Worm (Caenorhabditis elegans): Measurements from ENCODE around the gene F32A11.1.

Gene F32A11.1

DNA sequence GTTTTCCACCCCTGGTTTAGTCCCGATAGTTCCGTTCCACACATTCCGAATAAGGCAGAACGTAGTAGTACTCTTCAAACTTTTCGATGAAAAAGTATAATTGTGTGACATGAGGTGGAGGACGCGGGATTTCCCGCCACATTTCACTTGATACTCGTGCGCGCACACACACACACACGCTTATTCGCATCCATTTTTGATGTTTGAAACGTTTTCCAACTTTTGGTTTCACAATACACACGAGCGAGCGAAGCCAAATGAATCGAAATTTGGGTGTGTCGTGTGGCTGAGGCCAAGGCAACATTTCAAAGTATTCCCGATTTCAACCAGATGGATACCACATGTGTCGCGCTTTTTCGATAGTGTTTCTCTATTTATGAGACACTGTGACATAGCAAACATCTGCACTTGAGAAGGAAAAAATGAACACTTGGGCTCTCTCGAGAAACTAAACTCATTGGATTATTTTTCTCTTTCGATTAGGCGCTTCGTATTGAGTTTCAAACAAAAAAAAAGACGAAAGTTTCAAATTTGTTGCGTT is 36.5 kb downstream of the F32A11.1 start:
- TF ChIP-seq unc-3 (GFP tag; conservative IDR thresholded peaks at IDR 0.05): no peak
- no peak for TF ChIP-seq unc-3 (tag; optimal IDR thresholded peaks at IDR 0.05)
- no peak for TF ChIP-seq T23F11.4 (GFP tag; optimal IDR thresholded peaks at IDR 0.05)
- TF ChIP-seq ceh-34 (tag; optimal IDR thresholded peaks at IDR 0.05): no peak
- TF ChIP-seq ttx-3 (tag; optimal IDR thresholded peaks at IDR 0.05): no peak
- TF ChIP-seq elt-4 (tag; optimal IDR thresholded peaks at IDR 0.05): no peak
- no peak for TF ChIP-seq che-1 (tag; optimal IDR thresholded peaks at IDR 0.05)
- peak; percentile 57 for TF ChIP-seq hlh-8 (tag; optimal IDR thresholded peaks at IDR 0.05)
- TF ChIP-seq C08G9.2 (tag; optimal IDR thresholded peaks at IDR 0.05): no peak
- no peak for TF ChIP-seq fax-1 (tag; optimal IDR thresholded peaks at IDR 0.05)
- no peak for TF ChIP-seq unc-55 (GFP tag; optimal IDR thresholded peaks at IDR 0.05)
- TF ChIP-seq ceh-19 (GFP tag; optimal IDR thresholded peaks at IDR 0.05): peak; percentile 10
- no peak for TF ChIP-seq lim-6 (tag; optimal IDR thresholded peaks at IDR 0.05)
- no peak for TF ChIP-seq hlh-30 (tag; optimal IDR thresholded peaks at IDR 0.05; ENCODE audit: insufficient read depth)
- TF ChIP-seq fkh-6 (tag; optimal IDR thresholded peaks at IDR 0.05): no peak
- no peak for TF ChIP-seq ztf-16 (tag; optimal IDR thresholded peaks at IDR 0.05)
- TF ChIP-seq hlh-6 (tag; optimal IDR thresholded peaks at IDR 0.05): no peak

DNA sequence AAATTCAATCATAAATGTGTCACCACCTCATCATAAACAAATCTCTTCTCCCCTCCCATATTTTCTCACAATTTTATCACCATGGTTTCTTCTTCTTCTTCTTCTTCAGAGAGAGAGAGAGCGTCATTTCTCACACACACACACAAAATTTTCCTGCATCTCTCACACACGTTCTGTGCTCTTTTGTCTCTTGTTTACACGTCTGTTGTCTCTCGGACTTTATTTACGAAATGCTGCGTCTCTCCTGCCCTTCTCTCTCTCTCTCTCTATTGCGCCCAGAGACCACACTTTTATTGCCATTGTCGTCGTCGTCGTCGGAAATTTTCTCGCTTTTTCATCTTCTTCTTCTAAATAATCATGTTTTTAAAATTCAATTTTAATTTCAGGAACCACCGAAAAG is 38.0 kb downstream of the F32A11.1 start, which contains the start of gene lec-1:
lec-1 (plus strand) TSS at position 387 of the 400 bp plus-strand sequence.
- TF ChIP-seq nhr-232 (tag; optimal IDR thresholded peaks at IDR 0.05) (no peak), hlh-8 (tag; optimal IDR thresholded peaks at IDR 0.05) (no peak), nfya-1 (tag; optimal IDR thresholded peaks at IDR 0.05) (peak; percentile 69), elt-4 (tag; optimal IDR thresholded peaks at IDR 0.05) (no peak), fax-1 (tag; optimal IDR thresholded peaks at IDR 0.05) (no peak), hlh-13 (GFP tag; optimal IDR thresholded peaks at IDR 0.05) (no peak), C38D4.7 (GFP tag; optimal IDR thresholded peaks at IDR 0.05) (no peak), gmeb-2 (tag; optimal IDR thresholded peaks at IDR 0.05) (no peak), lim-6 (tag; optimal IDR thresholded peaks at IDR 0.05) (no peak), Y22D7AL.16 (tag; optimal IDR thresholded peaks at IDR 0.05) (no peak), tbx-2 (tag; optimal IDR thresholded peaks at IDR 0.05) (peak; percentile 68), zip-5 (tag; optimal IDR thresholded peaks at IDR 0.05) (no peak), ceh-18 (tag; optimal IDR thresholded peaks at IDR 0.05) (peak; percentile 42), pros-1 (tag; optimal IDR thresholded peaks at IDR 0.05) (no peak), ceh-14 (tag; optimal IDR thresholded peaks at IDR 0.05) (peak; percentile 31), ceh-31 (tag; optimal IDR thresholded peaks at IDR 0.05) (peak; percentile 52), npax-4 (tag; optimal IDR thresholded peaks at IDR 0.05) (no peak), unc-55 (GFP tag; optimal IDR thresholded peaks at IDR 0.05) (peak; percentile 49), pha-4 (tag; optimal IDR thresholded peaks at IDR 0.05) (no peak), nhr-11 (tag; optimal IDR thresholded peaks at IDR 0.05) (no peak), dve-1 (tag; optimal IDR thresholded peaks at IDR 0.05) (peak; percentile 62), odd-2 (tag; optimal IDR thresholded peaks at IDR 0.05) (no peak), ceh-24 (tag; optimal IDR thresholded peaks at IDR 0.05) (no peak), madf-2 (tag; optimal IDR thresholded peaks at IDR 0.05) (no peak), ahr-1 (tag; optimal IDR thresholded peaks at IDR 0.05) (no peak), pag-3 (tag; optimal IDR thresholded peaks at IDR 0.05; ENCODE audit: borderline replicate concordance) (no peak), ceh-6 (GFP tag; optimal IDR thresholded peaks at IDR 0.05) (no peak), ceh-48 (tag; optimal IDR thresholded peaks at IDR 0.05) (no peak), fkh-6 (tag; optimal IDR thresholded peaks at IDR 0.05) (no peak), dmd-4 (tag; optimal IDR thresholded peaks at IDR 0.05; ENCODE audit: borderline replicate concordance) (peak; percentile 36), tbx-7 (tag; optimal IDR thresholded peaks at IDR 0.05) (no peak), rnt-1 (tag; optimal IDR thresholded peaks at IDR 0.05) (peak; percentile 29), unc-42 (tag; optimal IDR thresholded peaks at IDR 0.05) (peak; percentile 61), che-1 (tag; optimal IDR thresholded peaks at IDR 0.05) (no peak), pqm-1 (tag; optimal IDR thresholded peaks at IDR 0.05) (no peak), ceh-34 (tag; optimal IDR thresholded peaks at IDR 0.05) (peak; percentile 18), T23F11.4 (GFP tag; optimal IDR thresholded peaks at IDR 0.05) (no peak), ceh-45 (GFP tag; IDR thresholded peaks at IDR 0.05) (no peak), ceh-2 (tag; optimal IDR thresholded peaks at IDR 0.05) (no peak), hlh-15 (tag; optimal IDR thresholded peaks at IDR 0.05) (no peak), unc-3 (GFP tag; conservative IDR thresholded peaks at IDR 0.05) (no peak), unc-3 (tag; optimal IDR thresholded peaks at IDR 0.05) (no peak), unc-86 (tag; optimal IDR thresholded peaks at IDR 0.05) (no peak), ceh-19 (GFP tag; optimal IDR thresholded peaks at IDR 0.05) (no peak), hlh-6 (tag; optimal IDR thresholded peaks at IDR 0.05) (no peak), pat-9 (tag; optimal IDR thresholded peaks at IDR 0.05) (no peak)
